Fruit fly (Drosophila melanogaster): Measurements from ENCODE around the gene CG1523.

- TF ChIP-seq CG7368 (GFP tag; optimal IDR thresholded peaks at IDR 0.05) = no peak
- no peak for TF ChIP-seq Hr38 (GFP tag; optimal IDR thresholded peaks at IDR 0.05)
- no peak for TF ChIP-seq CG10669 (GFP tag; optimal IDR thresholded peaks at IDR 0.05)
- TF ChIP-seq CG16779 (tag; optimal IDR thresholded peaks at IDR 0.05) = no peak
- TF ChIP-seq OdsH (GFP tag; optimal IDR thresholded peaks at IDR 0.05) = no peak
These were observed 13.1 kb downstream of the CG1523 start, which contains the start of gene CheB98a for dm6 chr3R:28806402-28806801.

Measured in whole organism, prepupa.